Worm (Caenorhabditis elegans) whole organism, L4 larva: ENCODE results near the gene spin-3.

Experiments
- Y105C5A.15 ChIP-seq: fragments of 200-800 bp; sonication (Bioruptor generic); IDR thresholded peaks from 2 replicates; pipeline ENCODE4 v1.3.6; 2022; ENCODE audit warnings: missing genetic modification characterization, missing compliant biosample characterization
- ceh-28 ChIP-seq: fragments of 150-350 bp; optimal IDR thresholded peaks from 2 replicates; lab custom pipeline; 2014; ENCODE audit warnings: missing biosample characterization, missing genetic modification reagents, missing genetic modification characterization
- ceh-44 ChIP-seq: fragments of 200-800 bp; sonication (Bioruptor generic); IDR thresholded peaks from 2 replicates; pipeline ENCODE4 v1.3.6; 2022; ENCODE audit warnings: missing genetic modification reagents, missing genetic modification characterization, missing compliant biosample characterization
- ceh-62 ChIP-seq: sonication (generic microtip); optimal IDR thresholded peaks from 2 replicates; lab custom pipeline; 2017; ENCODE audit warnings: missing biosample characterization, missing genetic modification characterization
- nhr-10 ChIP-seq: fragments of 150-350 bp; optimal IDR thresholded peaks from 2 replicates; lab custom pipeline; 2014; ENCODE audit warnings: missing biosample characterization, missing genetic modification characterization
- nhr-42 ChIP-seq: fragments of 200-800 bp; sonication (Bioruptor generic); IDR thresholded peaks from 2 replicates; pipeline ENCODE4 v1.3.6; 2022; ENCODE audit warnings: missing genetic modification characterization, missing compliant biosample characterization
- zag-1 ChIP-seq: fragments of 150-350 bp; optimal IDR thresholded peaks from 2 replicates; lab custom pipeline; 2014; ENCODE audit warnings: missing biosample characterization, missing genetic modification characterization

ce11 chrX:13100410-13100809 is 29.6 kb upstream of the spin-3 start, which contains the start of gene R03G8.6:
- no peak for TF ChIP-seq nhr-42 (GFP tag; lab: Robert Waterston, UW)
- TF ChIP-seq ceh-44 = no peak
- TF ChIP-seq nhr-10 (tag; lab: Kevin White, UChicago) = no peak
- no peak for TF ChIP-seq Y105C5A.15 (GFP tag; lab: Robert Waterston, UW)
- no peak for TF ChIP-seq ceh-62 (tag; lab: Kevin White, UChicago)
- no peak for TF ChIP-seq zag-1 (tag; lab: Kevin White, UChicago)
- no peak for TF ChIP-seq ceh-28
